Worm (Caenorhabditis elegans) whole organism, mixed stage, embryonic: ENCODE data around the gene fbxa-71.

Experiments
- M03D4.4 ChIP-seq: sonication (generic microtip); optimal IDR thresholded peaks from 2 replicates; lab custom pipeline; 2017; ENCODE audit warnings: mild to moderate bottlenecking, missing genetic modification characterization, missing compliant biosample characterization
- bed-3 ChIP-seq: fragments of 200-800 bp; sonication (Bioruptor generic); optimal IDR thresholded peaks from 3 replicates; lab custom pipeline; 2018; ENCODE audit warnings: mild to moderate bottlenecking, missing genetic modification characterization, moderate library complexity, missing compliant biosample characterization
- ceh-39 ChIP-seq: fragments of 150-350 bp; optimal IDR thresholded peaks from 2 replicates; lab custom pipeline; 2014; ENCODE audit warnings: missing biosample characterization, missing genetic modification characterization
- ceh-43 ChIP-seq: fragments of 200-800 bp; sonication (Bioruptor generic); optimal IDR thresholded peaks from 2 replicates; lab custom pipeline; 2018; ENCODE audit warnings: mild to moderate bottlenecking, missing genetic modification characterization, moderate library complexity, missing compliant biosample characterization
- ceh-83 ChIP-seq: fragments of 200-800 bp; sonication (Bioruptor generic); optimal IDR thresholded peaks from 2 replicates; lab custom pipeline; 2018; ENCODE audit warnings: mild to moderate bottlenecking, missing genetic modification characterization, missing compliant biosample characterization
- ces-1 ChIP-seq: fragments of 150-350 bp; optimal IDR thresholded peaks from 2 replicates; lab custom pipeline; 2014; ENCODE audit warnings: missing biosample characterization, missing genetic modification reagents, missing genetic modification characterization
- cnd-1 ChIP-seq: fragments of 200-800 bp; sonication (Bioruptor generic); optimal IDR thresholded peaks from 2 replicates; lab custom pipeline; 2018; ENCODE audit warnings: mild to moderate bottlenecking, missing genetic modification characterization, missing compliant biosample characterization
- elt-1 ChIP-seq: sonication (generic microtip); optimal IDR thresholded peaks from 2 replicates; lab custom pipeline; 2017; ENCODE audit warnings: missing genetic modification characterization, mild to moderate bottlenecking, missing compliant biosample characterization, antibody characterized with exemption, moderate library complexity, borderline replicate concordance; ENCODE audit not compliant: insufficient read depth
- elt-3 ChIP-seq: fragments of 150-350 bp; optimal IDR thresholded peaks from 2 replicates; lab custom pipeline; 2014; ENCODE audit warnings: missing biosample characterization, missing genetic modification characterization
- flh-1 ChIP-seq: fragments of 200-800 bp; sonication (Bioruptor generic); optimal IDR thresholded peaks from 2 replicates; lab custom pipeline; 2018; ENCODE audit warnings: mild to moderate bottlenecking, missing genetic modification characterization, moderate library complexity, missing compliant biosample characterization
- lin-13 ChIP-seq: fragments of 150-350 bp; optimal IDR thresholded peaks from 2 replicates; lab custom pipeline; 2014; ENCODE audit warnings: missing biosample characterization, missing genetic modification characterization
- lin-32 ChIP-seq: fragments of 200-800 bp; sonication (Bioruptor generic); optimal IDR thresholded peaks from 2 replicates; lab custom pipeline; 2018; ENCODE audit warnings: mild to moderate bottlenecking, missing genetic modification characterization, missing compliant biosample characterization
- lsy-2 ChIP-seq: fragments of 150-350 bp; optimal IDR thresholded peaks from 2 replicates; lab custom pipeline; 2014; ENCODE audit warnings: missing biosample characterization, missing genetic modification characterization
- mls-2 ChIP-seq: sonication (generic microtip); optimal IDR thresholded peaks from 2 replicates; lab custom pipeline; 2016; ENCODE audit warnings: mild to moderate bottlenecking, missing genetic modification characterization, moderate library complexity, missing compliant biosample characterization
- nhr-12 ChIP-seq: fragments of 150-350 bp; optimal IDR thresholded peaks from 2 replicates; lab custom pipeline; 2014; ENCODE audit warnings: missing biosample characterization, missing genetic modification characterization
- nhr-2 ChIP-seq: fragments of 150-350 bp; optimal IDR thresholded peaks from 2 replicates; lab custom pipeline; 2014; ENCODE audit warnings: missing biosample characterization, missing genetic modification characterization
- nhr-28 ChIP-seq: fragments of 150-350 bp; optimal IDR thresholded peaks from 2 replicates; lab custom pipeline; 2014; ENCODE audit warnings: missing biosample characterization, missing genetic modification characterization
- nhr-76 ChIP-seq: sonication (generic microtip); optimal IDR thresholded peaks from 2 replicates; lab custom pipeline; 2017; ENCODE audit warnings: missing biosample characterization, missing genetic modification characterization
- pha-4 ChIP-seq: fragments of 150-350 bp; optimal IDR thresholded peaks from 2 replicates; lab custom pipeline; 2018; ENCODE audit warnings: missing biosample characterization, missing genetic modification reagents, missing genetic modification characterization
- sptf-1 ChIP-seq: sonication (generic microtip); optimal IDR thresholded peaks from 2 replicates; lab custom pipeline; 2017; ENCODE audit warnings: mild to moderate bottlenecking, missing genetic modification characterization, moderate library complexity, missing compliant biosample characterization
- tbx-8 ChIP-seq: fragments of 200-800 bp; sonication (Bioruptor generic); optimal IDR thresholded peaks from 2 replicates; lab custom pipeline; 2018; ENCODE audit warnings: mild to moderate bottlenecking, missing genetic modification characterization, moderate library complexity, missing compliant biosample characterization
- unc-120 ChIP-seq: sonication (generic microtip); optimal IDR thresholded peaks from 2 replicates; lab custom pipeline; 2017; ENCODE audit warnings: missing genetic modification characterization, missing compliant biosample characterization; ENCODE audit not compliant: poor library complexity, severe bottlenecking
- unc-39 ChIP-seq: fragments of 150-350 bp; optimal IDR thresholded peaks from 2 replicates; lab custom pipeline; 2014; ENCODE audit warnings: missing biosample characterization, missing genetic modification characterization
- zip-8 ChIP-seq: fragments of 150-350 bp; optimal IDR thresholded peaks from 2 replicates; lab custom pipeline; 2014; ENCODE audit warnings: missing biosample characterization, missing genetic modification characterization
- ztf-11 ChIP-seq: fragments of 150-350 bp; optimal IDR thresholded peaks from 2 replicates; lab custom pipeline; 2014; ENCODE audit warnings: missing biosample characterization, missing genetic modification characterization

fbxa-71 gene

ce11 chrIII:2272075-2272474 lies 16.5 kb downstream of the fbxa-71 start, which contains the start of gene fbxa-48:
TSS of gene fbxa-48 (minus strand) at chrIII:2272175.
- no peak for TF ChIP-seq zip-8
- no peak for TF ChIP-seq flh-1 (GFP tag; lab: Kevin White, UChicago)
- TF ChIP-seq M03D4.4 (tag; lab: Kevin White, UChicago) = no peak
- no peak for TF ChIP-seq unc-120 (tag; lab: Kevin White, UChicago)
- no peak for TF ChIP-seq mls-2 (tag; lab: Kevin White, UChicago)
- TF ChIP-seq unc-39 = no peak

- TF ChIP-seq nhr-76 (tag; lab: Kevin White, UChicago) (no peak), lin-13 (no peak), nhr-12 (tag; lab: Kevin White, UChicago) (no peak), mls-2 (tag; lab: Kevin White, UChicago) (no peak)
Observed at ce11 chrIII:2272732-2273131, 17.1 kb downstream of the fbxa-71 start, which contains the start of gene fbxa-39. TSS of gene fbxa-39 (plus strand) at chrIII:2273032.

ce11 chrIII:2276842-2277241 lies 21.2 kb downstream of the fbxa-71 start, which contains the start of gene Y54F10BM.21:
TSS of gene Y54F10BM.21 (plus strand) at chrIII:2277142.
- TF ChIP-seq elt-3 (tag; lab: Kevin White, UChicago) = no peak
- TF ChIP-seq ceh-43 = no peak
- no peak for TF ChIP-seq ceh-83 (GFP tag; lab: Kevin White, UChicago)
- no peak for TF ChIP-seq lsy-2 (tag; lab: Kevin White, UChicago)
- no peak for TF ChIP-seq nhr-76 (tag; lab: Kevin White, UChicago)
- TF ChIP-seq unc-120 (tag; lab: Kevin White, UChicago) = no peak
- no peak for TF ChIP-seq ces-1 (GFP tag; lab: Kevin White, UChicago)
- TF ChIP-seq pha-4 (tag; lab: Kevin White, UChicago) = no peak
- TF ChIP-seq cnd-1 (tag; lab: Kevin White, UChicago) = no peak

- TF ChIP-seq nhr-28 (tag; lab: Kevin White, UChicago) (no peak), cnd-1 (tag; lab: Kevin White, UChicago) (no peak), ceh-83 (GFP tag; lab: Kevin White, UChicago) (no peak), unc-39 (no peak), nhr-76 (tag; lab: Kevin White, UChicago) (no peak), zip-8 (no peak), ceh-43 (no peak), elt-1 (no peak)
- TF ChIP-seq, all 35 proteins: peak for 0
Observed at ce11 chrIII:2279457-2279856, 23.8 kb downstream of the fbxa-71 start, which contains the start of gene Y54F10BM.23. TSS of gene Y54F10BM.23 (minus strand) at chrIII:2279557.

- peak; percentile 8 for TF ChIP-seq zip-8
- no peak for TF ChIP-seq ztf-11 (tag; lab: Kevin White, UChicago)
Observed at ce11 chrIII:2280569-2280968, 24.9 kb downstream of the fbxa-71 start, which contains the start of gene Y54F10BM.22. TSS of gene Y54F10BM.22 (plus strand) at chrIII:2280899.

ce11 chrIII:2281975-2282957 lies 26.6 kb downstream of the fbxa-71 start, which contains the start of gene Y54F10BM.3:
TSS of gene Y54F10BM.3 (plus strand) at chrIII:2282025.
- TF ChIP-seq ceh-39 = peak; percentile 25
- TF ChIP-seq sptf-1 = peak; percentile 23
- TF ChIP-seq cnd-1 (tag; lab: Kevin White, UChicago) = no peak
- no peak for TF ChIP-seq lin-13
- TF ChIP-seq nhr-28 (tag; lab: Kevin White, UChicago) = no peak
- TF ChIP-seq M03D4.4 (tag; lab: Kevin White, UChicago) = no peak
- no peak for TF ChIP-seq elt-1
- TF ChIP-seq bed-3 (GFP tag; lab: Kevin White, UChicago) = no peak
- TF ChIP-seq lin-32 (GFP tag; lab: Kevin White, UChicago) = no peak
- no peak for TF ChIP-seq ces-1 (GFP tag; lab: Kevin White, UChicago)
- no peak for TF ChIP-seq nhr-76 (tag; lab: Kevin White, UChicago)
- TF ChIP-seq nhr-2 (tag; lab: Kevin White, UChicago) = no peak
- TF ChIP-seq tbx-8 (GFP tag; lab: Kevin White, UChicago) = no peak
- TF ChIP-seq unc-39 = no peak
- TF ChIP-seq, all 35 proteins: peak for 2
